Fruit fly (Drosophila melanogaster) Kc167 (cell line): ENCODE data around the gene Desat1.

Source experiments
- Myc ChIP-seq: fragments of >200 bp; optimal IDR thresholded peaks from 2 replicates; lab custom pipeline; 2017; ENCODE audit warnings: missing external identifiers
- h ChIP-seq: fragments of >200 bp; optimal IDR thresholded peaks from 3 replicates; lab custom pipeline; 2018; ENCODE audit warnings: missing external identifiers
- insv ChIP-seq: fragments of >200 bp; optimal IDR thresholded peaks from 3 replicates; lab custom pipeline; 2018; ENCODE audit warnings: missing external identifiers
- psq ChIP-seq: fragments of >200 bp; optimal IDR thresholded peaks from 2 replicates; lab custom pipeline; 2017; ENCODE audit warnings: missing external identifiers
- ttk ChIP-seq: sonication (Bioruptor generic); optimal IDR thresholded peaks from 2 replicates; lab custom pipeline; 2017; ENCODE audit warnings: missing external identifiers

DNA sequence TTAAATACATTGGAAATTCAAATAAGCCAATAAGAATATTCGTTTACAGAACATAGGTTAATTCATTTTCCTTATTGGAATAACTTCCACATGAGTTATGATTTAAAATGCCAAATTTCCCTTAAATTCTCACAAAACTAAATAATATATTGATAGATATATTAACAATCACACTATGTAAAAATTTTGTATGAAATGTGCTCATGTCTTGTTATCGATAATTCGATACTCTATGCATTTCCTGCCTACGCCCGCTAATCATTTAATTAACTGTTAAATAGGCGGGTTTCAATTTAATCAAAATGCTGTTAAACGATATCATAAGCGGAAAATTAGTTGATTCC lies 13.1 kb upstream of the Desat1 start, which contains the start of gene NANS:
- no peak for TF ChIP-seq psq (lab: Kevin White, UChicago)
- no peak for TF ChIP-seq Myc (lab: Kevin White, UChicago)
- TF ChIP-seq h (lab: Kevin White, UChicago): no peak
- TF ChIP-seq ttk (lab: Kevin White, UChicago): no peak
- TF ChIP-seq insv (lab: Kevin White, UChicago): no peak
